Fruit fly (Drosophila melanogaster) whole organism, prepupa: ENCODE measurements around the gene Ptpmeg.

Experiments
- CG10631 ChIP-seq: fragments of 200-800 bp; sonication (Bioruptor generic); optimal IDR thresholded peaks from 2 replicates; lab custom pipeline; 2016; ENCODE audit warnings: missing biosample characterization, missing genetic modification characterization
- CG8119 ChIP-seq: fragments of 200-800 bp; sonication (Bioruptor generic); IDR thresholded peaks from 3 replicates; pipeline ENCODE4 v1.3.6; 2022; ENCODE audit warnings: missing biosample characterization, missing genetic modification characterization
- Ets21C ChIP-seq: fragments of 200-800 bp; sonication (Bioruptor generic); optimal IDR thresholded peaks from 3 replicates; lab custom pipeline; 2016; ENCODE audit warnings: missing biosample characterization, missing genetic modification characterization
- Gug ChIP-seq: fragments of 200-800 bp; sonication (Bioruptor generic); IDR thresholded peaks from 2 replicates; pipeline ENCODE4 v1.3.6; 2022; ENCODE audit warnings: missing biosample characterization, missing genetic modification characterization
- OdsH ChIP-seq: fragments of 200-800 bp; sonication (Bioruptor generic); optimal IDR thresholded peaks from 3 replicates; lab custom pipeline; 2016; ENCODE audit warnings: missing biosample characterization, missing genetic modification characterization
- Sox102F ChIP-seq: fragments of 200-800 bp; sonication (Bioruptor generic); optimal IDR thresholded peaks from 2 replicates; lab custom pipeline; 2016; ENCODE audit warnings: missing biosample characterization, mild to moderate bottlenecking, missing genetic modification characterization
- dac ChIP-seq: fragments of 200-800 bp; sonication (Bioruptor generic); optimal IDR thresholded peaks from 2 replicates; lab custom pipeline; 2017; ENCODE audit warnings: missing biosample characterization, mild to moderate bottlenecking, missing genetic modification characterization
- esn ChIP-seq: fragments of 200-800 bp; sonication (Bioruptor generic); optimal IDR thresholded peaks from 2 replicates; lab custom pipeline; 2016; ENCODE audit warnings: missing biosample characterization, mild to moderate bottlenecking, missing genetic modification characterization, moderate library complexity
- net ChIP-seq: fragments of 200-800 bp; sonication (Bioruptor generic); optimal IDR thresholded peaks from 3 replicates; lab custom pipeline; 2016; ENCODE audit warnings: missing biosample characterization, missing genetic modification characterization
- spab ChIP-seq: fragments of 200-800 bp; sonication (Bioruptor generic); optimal IDR thresholded peaks from 2 replicates; lab custom pipeline; 2017; ENCODE audit warnings: missing biosample characterization, mild to moderate bottlenecking, missing genetic modification characterization, missing genetic modification reagents

dm6 chr3L:388094-388493 is 60.2 kb downstream of the Ptpmeg start:
- peak; percentile 72 for TF ChIP-seq esn (GFP tag; lab: Kevin White, UChicago)
- no peak for TF ChIP-seq CG8119 (GFP tag; lab: Robert Waterston, UW)
- peak; percentile 51 for TF ChIP-seq spab
- no peak for TF ChIP-seq dac (GFP tag; lab: Kevin White, UChicago)
- peak; percentile 55 for TF ChIP-seq Sox102F
- peak; percentile 40 for TF ChIP-seq net (GFP tag; lab: Kevin White, UChicago)
- TF ChIP-seq Ets21C (GFP tag; lab: Kevin White, UChicago), result peak; percentile 40
- TF ChIP-seq CG10631 (GFP tag; lab: Kevin White, UChicago), result peak; percentile 51
- TF ChIP-seq Gug (GFP tag; lab: Robert Waterston, UW), result 0 out of 2 replicates have a peak, but pooled peaks have one; percentile 20
- TF ChIP-seq OdsH (GFP tag; lab: Kevin White, UChicago), result peak; percentile 51
